Fruit fly (Drosophila melanogaster): Measurements from ENCODE around the gene Vps45.

Gene Vps45

DNA sequence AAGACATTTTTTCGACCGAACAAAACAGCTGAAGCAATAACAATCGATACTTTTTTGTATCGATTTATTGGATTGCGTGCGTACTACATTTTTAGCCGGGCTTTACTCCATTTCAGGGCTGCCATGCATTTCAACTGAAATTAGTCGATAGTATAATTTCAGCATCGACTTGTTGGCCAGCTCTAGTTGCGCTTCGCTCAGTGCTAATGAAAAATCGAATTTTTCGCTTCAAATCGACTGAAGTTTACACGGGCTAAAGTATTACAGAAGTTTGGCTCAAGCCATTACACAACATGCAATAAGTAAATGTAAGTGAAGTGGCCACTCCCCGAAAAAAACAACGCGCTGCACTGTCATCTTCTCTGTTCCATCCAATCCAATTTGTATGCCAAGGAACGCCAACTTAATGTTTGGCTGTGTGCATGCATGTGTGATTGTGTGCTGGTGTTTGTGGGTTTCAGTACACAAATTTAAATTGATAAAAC, 47.8 kb upstream of the Vps45 start, which contains the start of the genes mRpL47, CG8176 and Kdm3 (continued):
- TF ChIP-seq ash1 (GFP tag; optimal IDR thresholded peaks at IDR 0.05) (no peak), Sox102F (GFP tag; optimal IDR thresholded peaks at IDR 0.05) (no peak), H2.0 (GFP tag; IDR thresholded peaks at IDR 0.05) (no peak), CG43689 (GFP tag; IDR thresholded peaks at IDR 0.05) (no peak), CG7556 (GFP tag; optimal IDR thresholded peaks at IDR 0.05) (no peak), dpn (GFP tag; optimal IDR thresholded peaks at IDR 0.05) (peak; percentile 78), CoRest (tag; optimal IDR thresholded peaks at IDR 0.05) (peak; percentile 62), NC2α (GFP tag; optimal IDR thresholded peaks at IDR 0.05) (peak; percentile 32), CG1529 (GFP tag; optimal IDR thresholded peaks at IDR 0.05) (no peak), hb (GFP tag; IDR thresholded peaks at IDR 0.05; ENCODE audit: partially characterized antibody) (no peak), HLH3B (GFP tag; IDR thresholded peaks at IDR 0.05) (no peak), Dfd (GFP tag; optimal IDR thresholded peaks at IDR 0.05) (no peak), Trl (optimal IDR thresholded peaks at IDR 0.05) (no peak), Trl (GFP tag; optimal IDR thresholded peaks at IDR 0.05) (peak; percentile 79), CG12769 (tag; optimal IDR thresholded peaks at IDR 0.05) (peak; percentile 83), CG15011 (GFP tag; optimal IDR thresholded peaks at IDR 0.05) (no peak), Atf3 (GFP tag; optimal IDR thresholded peaks at IDR 0.05) (peak; percentile 44), gcm (GFP tag; optimal IDR thresholded peaks at IDR 0.05) (no peak), CG34224 (GFP tag; IDR thresholded peaks at IDR 0.05; ENCODE audit: partially characterized antibody) (no peak), luna (GFP tag; optimal IDR thresholded peaks at IDR 0.05) (peak; percentile 69), bsh (GFP tag; optimal IDR thresholded peaks at IDR 0.05) (peak in 1 of 2 experiments; percentile 13), Dp (GFP tag; optimal IDR thresholded peaks at IDR 0.05) (peak; percentile 69), nom (GFP tag; optimal IDR thresholded peaks at IDR 0.05) (no peak), gsb (GFP tag; IDR thresholded peaks at IDR 0.05) (no peak), D19B (GFP tag; optimal IDR thresholded peaks at IDR 0.05) (no peak), MBD-R2 (GFP tag; IDR thresholded peaks at IDR 0.05) (no peak), CG2199 (GFP tag; IDR thresholded peaks at IDR 0.05) (no peak), vfl (GFP tag; optimal IDR thresholded peaks at IDR 0.05) (peak; percentile 79), zf30C (GFP tag; optimal IDR thresholded peaks at IDR 0.05) (no peak), vnd (GFP tag; IDR thresholded peaks at IDR 0.05; ENCODE audit: partially characterized antibody) (no peak), br (optimal IDR thresholded peaks at IDR 0.05) (no peak), CG33213 (GFP tag; optimal IDR thresholded peaks at IDR 0.05) (peak; percentile 87), Neu2 (GFP tag; optimal IDR thresholded peaks at IDR 0.05; ENCODE audit: borderline replicate concordance) (no peak), B-H2 (GFP tag; optimal IDR thresholded peaks at IDR 0.05) (peak; percentile 86), ro (GFP tag; IDR thresholded peaks at IDR 0.05) (no peak), phol (tag; optimal IDR thresholded peaks at IDR 0.05) (peak; percentile 87), Jarid2 (GFP tag; optimal IDR thresholded peaks at IDR 0.05) (no peak), CrebB (tag; optimal IDR thresholded peaks at IDR 0.05) (peak; percentile 47), ewg (GFP tag; optimal IDR thresholded peaks at IDR 0.05) (peak; percentile 37), org-1 (GFP tag; optimal IDR thresholded peaks at IDR 0.05) (no peak), Hand (GFP tag; optimal IDR thresholded peaks at IDR 0.05) (no peak), CG4730 (GFP tag; IDR thresholded peaks at IDR 0.05) (no peak), CG7987 (GFP tag; optimal IDR thresholded peaks at IDR 0.05) (peak; percentile 76), peb (GFP tag; IDR thresholded peaks at IDR 0.05) (no peak), CG4404 (GFP tag; IDR thresholded peaks at IDR 0.05) (no peak), CG42726 (GFP tag; IDR thresholded peaks at IDR 0.05; ENCODE audit: partially characterized antibody) (no peak), z (GFP tag; IDR thresholded peaks at IDR 0.05) (no peak), chm (GFP tag; IDR thresholded peaks at IDR 0.05) (no peak), ase (GFP tag; IDR thresholded peaks at IDR 0.05) (no peak), Mrtf (GFP tag; IDR thresholded peaks at IDR 0.05) (no peak), CG34376 (GFP tag; optimal IDR thresholded peaks at IDR 0.05) (peak; percentile 78), lilli (GFP tag; optimal IDR thresholded peaks at IDR 0.05) (peak; percentile 85)

Data from whole organism, embryonic.